Worm (Caenorhabditis elegans) whole organism, young adult: ENCODE data around the gene C18D11.3.

ENCODE experiments used
- B0336.3 ChIP-seq: fragments of 200-800 bp; sonication (Bioruptor generic); IDR thresholded peaks from 2 replicates; pipeline ENCODE4 v1.3.6; 2022; ENCODE audit warnings: missing genetic modification characterization, missing compliant biosample characterization
- C17E4.6 ChIP-seq: fragments of 200-800 bp; sonication (Bioruptor generic); IDR thresholded peaks from 2 replicates; pipeline ENCODE4 v1.3.6; 2022; ENCODE audit warnings: missing genetic modification reagents, missing genetic modification characterization, missing compliant biosample characterization
- F22D6.2 ChIP-seq: sonication (generic microtip); optimal IDR thresholded peaks from 2 replicates; lab custom pipeline; 2016; ENCODE audit warnings: mild to moderate bottlenecking, missing genetic modification characterization, missing compliant biosample characterization
- F37B4.10 ChIP-seq: fragments of 200-800 bp; sonication (Bioruptor generic); IDR thresholded peaks from 2 replicates; pipeline ENCODE4 v1.3.6; 2022; ENCODE audit warnings: missing genetic modification characterization, missing compliant biosample characterization
- F39B2.1 ChIP-seq: fragments of 200-800 bp; sonication (Bioruptor generic); IDR thresholded peaks from 2 replicates; pipeline ENCODE4 v1.3.6; 2022; ENCODE audit warnings: missing genetic modification reagents, missing genetic modification characterization, missing compliant biosample characterization
- F57A8.1 ChIP-seq: fragments of 200-800 bp; sonication (Bioruptor generic); optimal IDR thresholded peaks from 2 replicates; lab custom pipeline; 2018; ENCODE audit warnings: mild to moderate bottlenecking, missing genetic modification characterization, moderate library complexity, missing compliant biosample characterization
- K12H6.12 ChIP-seq: fragments of 200-800 bp; sonication (Bioruptor generic); optimal IDR thresholded peaks from 2 replicates; lab custom pipeline; 2018; ENCODE audit warnings: mild to moderate bottlenecking, missing genetic modification characterization, missing compliant biosample characterization
- T26A5.8 ChIP-seq: sonication (generic microtip); optimal IDR thresholded peaks from 2 replicates; lab custom pipeline; 2016; ENCODE audit warnings: missing genetic modification characterization, missing compliant biosample characterization
- Y53G8AR.9 ChIP-seq: fragments of 200-800 bp; sonication (Bioruptor generic); conservative IDR thresholded peaks from 2 replicates; pipeline ENCODE4 v1.3.6; 2022; ENCODE audit warnings: missing genetic modification reagents, missing genetic modification characterization, missing compliant biosample characterization
- Y56A3A.18 ChIP-seq: fragments of 200-800 bp; sonication (Bioruptor generic); IDR thresholded peaks from 2 replicates; pipeline ENCODE4 v1.3.6; 2022; ENCODE audit warnings: missing genetic modification reagents, missing genetic modification characterization, missing compliant biosample characterization
- Y67H2A.10 ChIP-seq: fragments of 200-800 bp; sonication (Bioruptor generic); conservative IDR thresholded peaks from 2 replicates; pipeline ENCODE4 v1.3.6; 2022; ENCODE audit warnings: missing genetic modification reagents, missing genetic modification characterization, missing compliant biosample characterization
- Y79H2A.3 ChIP-seq: fragments of 200-800 bp; sonication (Bioruptor generic); conservative IDR thresholded peaks from 2 replicates; pipeline ENCODE4 v1.3.6; 2022; ENCODE audit warnings: missing genetic modification reagents, missing genetic modification characterization, missing compliant biosample characterization
- Y95B8A.8 ChIP-seq: fragments of 200-800 bp; sonication (Bioruptor generic); IDR thresholded peaks from 2 replicates; pipeline ENCODE4 v1.3.6; 2022; ENCODE audit warnings: missing genetic modification reagents, missing genetic modification characterization, missing compliant biosample characterization
- ccch-3 ChIP-seq: fragments of 200-800 bp; sonication (Bioruptor generic); optimal IDR thresholded peaks from 2 replicates; lab custom pipeline; 2018; ENCODE audit warnings: mild to moderate bottlenecking, missing genetic modification characterization, missing compliant biosample characterization
- cebp-1 ChIP-seq, 2 experiments: fragments of 200-800 bp in 1 of 2; sonication (Bioruptor generic) in 1 of 2; sonication (generic microtip) in 1 of 2; IDR thresholded peaks in 1 of 2; optimal IDR thresholded peaks in 1 of 2; 2 replicates each; pipeline versions ENCODE4 v1.3.6 to Lab custom; 2017 to 2022; ENCODE audit warnings: missing compliant biosample characterization in 2 of 2, missing genetic modification characterization in 2 of 2, mild to moderate bottlenecking in 1 of 2, missing genetic modification reagents in 1 of 2, moderate library complexity in 1 of 2
- ceh-100 ChIP-seq: fragments of 200-800 bp; sonication (Bioruptor generic); IDR thresholded peaks from 2 replicates; pipeline ENCODE4 v1.3.6; 2022; ENCODE audit warnings: missing genetic modification reagents, missing genetic modification characterization, missing compliant biosample characterization
- ceh-58 ChIP-seq: fragments of 200-800 bp; sonication (Bioruptor generic); IDR thresholded peaks from 2 replicates; pipeline ENCODE4 v1.3.6; 2022; ENCODE audit warnings: missing genetic modification characterization, missing compliant biosample characterization
- ceh-91 ChIP-seq: fragments of 200-800 bp; sonication (Bioruptor generic); IDR thresholded peaks from 2 replicates; pipeline ENCODE4 v1.3.6; 2022; ENCODE audit warnings: missing genetic modification reagents, missing genetic modification characterization, missing compliant biosample characterization
- dpl-1 ChIP-seq: fragments of 150-350 bp; optimal IDR thresholded peaks from 2 replicates; lab custom pipeline; 2014; ENCODE audit warnings: missing biosample characterization, missing genetic modification reagents, missing genetic modification characterization
- egrh-3 ChIP-seq: fragments of 200-800 bp; sonication (Bioruptor generic); IDR thresholded peaks from 2 replicates; pipeline ENCODE4 v1.3.6; 2022; ENCODE audit warnings: missing genetic modification reagents, missing genetic modification characterization, missing compliant biosample characterization
- ekl-4 ChIP-seq: fragments of 200-800 bp; sonication (Bioruptor generic); IDR thresholded peaks from 2 replicates; pipeline ENCODE4 v1.3.6; 2022; ENCODE audit warnings: missing genetic modification reagents, missing genetic modification characterization, missing compliant biosample characterization
- hlh-26 ChIP-seq: fragments of 200-800 bp; sonication (Bioruptor generic); conservative IDR thresholded peaks from 2 replicates; pipeline ENCODE4 v1.3.6; 2022; ENCODE audit warnings: missing genetic modification reagents, missing genetic modification characterization, missing compliant biosample characterization
- hmg-20 ChIP-seq: fragments of 200-800 bp; sonication (Bioruptor generic); IDR thresholded peaks from 2 replicates; pipeline ENCODE4 v1.3.6; 2022; ENCODE audit warnings: missing genetic modification reagents, missing genetic modification characterization, missing compliant biosample characterization
- let-526 ChIP-seq: fragments of 200-800 bp; sonication (Bioruptor generic); IDR thresholded peaks from 2 replicates; pipeline ENCODE4 v1.3.6; 2022; ENCODE audit warnings: missing genetic modification reagents, missing genetic modification characterization, missing compliant biosample characterization
- lin-26 ChIP-seq: fragments of 200-800 bp; sonication (Bioruptor generic); IDR thresholded peaks from 2 replicates; pipeline ENCODE4 v1.3.6; 2022; ENCODE audit warnings: missing genetic modification reagents, missing genetic modification characterization, missing compliant biosample characterization
- lir-1 ChIP-seq: fragments of 200-800 bp; sonication (Bioruptor generic); conservative IDR thresholded peaks from 2 replicates; pipeline ENCODE4 v1.3.6; 2022; ENCODE audit warnings: missing genetic modification reagents, missing genetic modification characterization, missing compliant biosample characterization
- mel-28 ChIP-seq: sonication (generic microtip); optimal IDR thresholded peaks from 2 replicates; lab custom pipeline; 2016; ENCODE audit warnings: borderline replicate concordance, mild to moderate bottlenecking, missing genetic modification characterization, missing compliant biosample characterization
- nhr-120 ChIP-seq: fragments of 200-800 bp; sonication (Bioruptor generic); IDR thresholded peaks from 2 replicates; pipeline ENCODE4 v1.3.6; 2022; ENCODE audit warnings: missing genetic modification characterization, missing compliant biosample characterization
- nhr-80 ChIP-seq: sonication (generic microtip); optimal IDR thresholded peaks from 2 replicates; lab custom pipeline; 2016; ENCODE audit warnings: missing genetic modification characterization, missing compliant biosample characterization
- sdz-38 ChIP-seq: sonication (generic microtip); optimal IDR thresholded peaks from 2 replicates; lab custom pipeline; 2016; ENCODE audit warnings: missing genotype, missing genetic modification characterization, missing compliant biosample characterization
- sea-2 ChIP-seq: fragments of 200-800 bp; sonication (Bioruptor generic); IDR thresholded peaks from 2 replicates; pipeline ENCODE4 v1.3.6; 2022; ENCODE audit warnings: missing genetic modification characterization, missing compliant biosample characterization
- snpc-1.3 ChIP-seq: sonication (generic microtip); optimal IDR thresholded peaks from 2 replicates; lab custom pipeline; 2017; ENCODE audit warnings: missing genetic modification characterization, mild to moderate bottlenecking, missing compliant biosample characterization, antibody characterized with exemption, moderate library complexity, missing genotype, missing genetic modification reagents; ENCODE audit not compliant: insufficient read depth
- snpc-3.4 ChIP-seq: sonication (generic microtip); optimal IDR thresholded peaks from 2 replicates; lab custom pipeline; 2017; ENCODE audit warnings: missing genetic modification characterization, mild to moderate bottlenecking, missing compliant biosample characterization, antibody characterized with exemption, moderate library complexity, missing genotype, missing genetic modification reagents
- somi-1 ChIP-seq: fragments of 200-800 bp; sonication (Bioruptor generic); optimal IDR thresholded peaks from 2 replicates; lab custom pipeline; 2018; ENCODE audit warnings: mild to moderate bottlenecking, missing genetic modification characterization, missing compliant biosample characterization
- sptf-2 ChIP-seq: fragments of 200-800 bp; sonication (Bioruptor generic); optimal IDR thresholded peaks from 2 replicates; lab custom pipeline; 2018; ENCODE audit warnings: mild to moderate bottlenecking, missing genetic modification characterization, missing compliant biosample characterization
- tbx-9 ChIP-seq: sonication (generic microtip); optimal IDR thresholded peaks from 2 replicates; lab custom pipeline; 2016; ENCODE audit warnings: borderline replicate concordance, missing genetic modification characterization, inconsistent platforms, missing compliant biosample characterization
- unc-130 ChIP-seq: sonication (generic microtip); optimal IDR thresholded peaks from 2 replicates; lab custom pipeline; 2016; ENCODE audit warnings: missing genetic modification reagents, missing genetic modification characterization, missing compliant biosample characterization
- unc-62 ChIP-seq: fragments of 150-350 bp; optimal IDR thresholded peaks from 2 replicates; lab custom pipeline; 2014; ENCODE audit warnings: missing biosample characterization, missing genetic modification reagents, missing genetic modification characterization
- zfh-2 ChIP-seq: fragments of 200-800 bp; sonication (Bioruptor generic); conservative IDR thresholded peaks from 2 replicates; pipeline ENCODE4 v1.3.6; 2022; ENCODE audit warnings: missing genetic modification reagents, missing genetic modification characterization, missing compliant biosample characterization
- zim-3 ChIP-seq: sonication (generic microtip); optimal IDR thresholded peaks from 2 replicates; lab custom pipeline; 2017; ENCODE audit warnings: mild to moderate bottlenecking, missing genetic modification characterization, moderate library complexity, missing compliant biosample characterization
- ztf-18 ChIP-seq: sonication (generic microtip); optimal IDR thresholded peaks from 2 replicates; lab custom pipeline; 2016; ENCODE audit warnings: missing genotype, mild to moderate bottlenecking, missing genetic modification characterization, missing compliant biosample characterization
- ztf-25 ChIP-seq: fragments of 200-800 bp; sonication (Bioruptor generic); IDR thresholded peaks from 2 replicates; pipeline ENCODE4 v1.3.6; 2022; ENCODE audit warnings: missing genetic modification reagents, missing genetic modification characterization, missing compliant biosample characterization

C18D11.3 gene

ce11 chrIII:11830522-11831489 is 7.6 kb downstream of the C18D11.3 start (continued):
- TF ChIP-seq cebp-1 (GFP tag; IDR thresholded peaks at IDR 0.05; lab: Robert Waterston, UW) (peak; percentile 76), cebp-1 (tag; optimal IDR thresholded peaks at IDR 0.05; lab: Kevin White, UChicago) (peak; percentile 72), nhr-80 (tag; lab: Kevin White, UChicago) (no peak), Y53G8AR.9 (peak; percentile 78), hmg-20 (GFP tag; lab: Robert Waterston, UW) (peak; percentile 39; the same call in 1 of the 2 replicates), F57A8.1 (GFP tag; lab: Kevin White, UChicago) (no peak), lin-26 (GFP tag; lab: Robert Waterston, UW) (peak; percentile 24; the same call in 1 of the 2 replicates), Y79H2A.3 (GFP tag; lab: Robert Waterston, UW) (no peak; the same call in 1 of the 2 replicates), ceh-58 (GFP tag; lab: Robert Waterston, UW) (no peak), mel-28 (tag; lab: Kevin White, UChicago) (no peak), nhr-120 (0 out of 2 replicates have a peak, but pooled peaks have one; percentile 18)
- TF ChIP-seq, all 124 proteins: peak for 61

ce11 chrIII:11833449-11833848 is 10.2 kb downstream of the C18D11.3 start:
- TF ChIP-seq F37B4.10 (GFP tag; lab: Robert Waterston, UW), result 0 out of 2 replicates have a peak, but pooled peaks have one; percentile 46
- no peak for TF ChIP-seq somi-1 (GFP tag; lab: Kevin White, UChicago)
- peak; percentile 30; the same call in 1 of the 2 replicates for TF ChIP-seq egrh-3 (GFP tag; lab: Robert Waterston, UW)
- TF ChIP-seq zim-3 (tag; lab: Kevin White, UChicago), result peak; percentile 8
- TF ChIP-seq ceh-91, result 0 out of 2 replicates have a peak, but pooled peaks have one; percentile 23
- TF ChIP-seq zfh-2 (GFP tag; lab: Robert Waterston, UW), result peak; percentile 84
- TF ChIP-seq, all 124 proteins: peak for 5

- no peak for TF ChIP-seq ztf-18 (tag; lab: Kevin White, UChicago)
- TF ChIP-seq ceh-100 (GFP tag; lab: Robert Waterston, UW), result peak; percentile 54
- TF ChIP-seq ceh-91, result no peak
- TF ChIP-seq unc-130, result no peak
- TF ChIP-seq unc-62, result no peak
- no peak for TF ChIP-seq sea-2 (GFP tag; lab: Robert Waterston, UW)
- TF ChIP-seq Y56A3A.18 (GFP tag; lab: Robert Waterston, UW), result no peak
- TF ChIP-seq let-526, result no peak
- no peak for TF ChIP-seq ekl-4 (GFP tag; lab: Robert Waterston, UW)
- no peak for TF ChIP-seq T26A5.8 (tag; lab: Kevin White, UChicago)
- no peak for TF ChIP-seq ztf-25 (GFP tag; lab: Robert Waterston, UW)
- no peak for TF ChIP-seq C17E4.6
- TF ChIP-seq sptf-2, result no peak
- no peak for TF ChIP-seq F39B2.1 (GFP tag; lab: Robert Waterston, UW)
- TF ChIP-seq hlh-26 (GFP tag; lab: Robert Waterston, UW), result no peak
- no peak for TF ChIP-seq dpl-1 (GFP tag; lab: Kevin White, UChicago)
- no peak for TF ChIP-seq nhr-80 (tag; lab: Kevin White, UChicago)
- TF ChIP-seq B0336.3 (GFP tag; lab: Robert Waterston, UW), result no peak
- no peak for TF ChIP-seq F22D6.2 (tag; lab: Kevin White, UChicago)
- no peak for TF ChIP-seq lin-26 (GFP tag; lab: Robert Waterston, UW)
- TF ChIP-seq snpc-3.4 (tag; lab: Kevin White, UChicago), result no peak
- no peak for TF ChIP-seq tbx-9 (tag; lab: Kevin White, UChicago)
- TF ChIP-seq K12H6.12 (tag; lab: Kevin White, UChicago), result peak; percentile 37
- no peak for TF ChIP-seq snpc-1.3 (tag; lab: Kevin White, UChicago)
- TF ChIP-seq lir-1, result no peak
- TF ChIP-seq Y67H2A.10 (GFP tag; lab: Robert Waterston, UW), result no peak
- no peak for TF ChIP-seq sdz-38 (tag; lab: Kevin White, UChicago)
- no peak for TF ChIP-seq ccch-3 (GFP tag; lab: Kevin White, UChicago)
- TF ChIP-seq Y95B8A.8 (GFP tag; lab: Robert Waterston, UW), result 0 out of 2 replicates have a peak, but pooled peaks have one; percentile 35
Observed at ce11 chrIII:11834168-11834567, 10.9 kb downstream of the C18D11.3 start.
